Fruit fly (Drosophila melanogaster) whole organism, embryonic: Measurements from ENCODE around the gene tub.

Experiments used
- Aef1 ChIP-seq: fragments of 200-800 bp; sonication (Bioruptor generic); IDR thresholded peaks from 3 replicates; pipeline ENCODE4 v1.3.6; 2022; ENCODE audit warnings: missing biosample characterization, missing genetic modification characterization
- Atf-2 ChIP-seq: fragments of 200-800 bp; sonication (Bioruptor generic); optimal IDR thresholded peaks from 2 replicates; lab custom pipeline; 2016; ENCODE audit warnings: missing biosample characterization, missing genetic modification characterization
- Bgb ChIP-seq: fragments of 200-800 bp; sonication (Bioruptor generic); IDR thresholded peaks from 2 replicates; pipeline ENCODE4 v1.3.6; 2022; ENCODE audit warnings: missing biosample characterization, missing genetic modification characterization; ENCODE audit not compliant: partially characterized antibody
- CG10366 ChIP-seq: fragments of 200-800 bp; sonication (Bioruptor generic); IDR thresholded peaks from 2 replicates; pipeline ENCODE4 v1.3.6; 2022; ENCODE audit warnings: missing biosample characterization, missing genetic modification characterization
- CG10431 ChIP-seq: fragments of 200-800 bp; sonication (Bioruptor generic); optimal IDR thresholded peaks from 3 replicates; lab custom pipeline; 2018; ENCODE audit warnings: missing biosample characterization, mild to moderate bottlenecking, missing genetic modification characterization
- CG11723 ChIP-seq: fragments of 200-800 bp; sonication (Bioruptor generic); optimal IDR thresholded peaks from 2 replicates; lab custom pipeline; 2017; ENCODE audit warnings: missing biosample characterization, mild to moderate bottlenecking, missing genetic modification characterization
- CG12155 ChIP-seq: fragments of 200-800 bp; sonication (Bioruptor generic); optimal IDR thresholded peaks from 3 replicates; lab custom pipeline; 2016; ENCODE audit warnings: missing biosample characterization, missing genetic modification characterization
- CG15479 ChIP-seq: fragments of 200-800 bp; sonication (Bioruptor generic); optimal IDR thresholded peaks from 3 replicates; lab custom pipeline; 2019; ENCODE audit warnings: missing biosample characterization, mild to moderate bottlenecking, missing genetic modification characterization, moderate library complexity
- CG2199 ChIP-seq: fragments of 200-800 bp; sonication (Bioruptor generic); IDR thresholded peaks from 3 replicates; pipeline ENCODE4 v1.3.6; 2022; ENCODE audit warnings: missing biosample characterization, missing genetic modification characterization
- CG2889 ChIP-seq: fragments of 200-800 bp; sonication (Bioruptor generic); IDR thresholded peaks from 3 replicates; pipeline ENCODE4 v1.3.6; 2022; ENCODE audit warnings: missing biosample characterization, missing genetic modification characterization
- CG30403 ChIP-seq: fragments of 200-800 bp; sonication (Bioruptor generic); optimal IDR thresholded peaks from 3 replicates; lab custom pipeline; 2016; ENCODE audit warnings: missing biosample characterization, missing genetic modification characterization
- CG4282 ChIP-seq: fragments of 200-800 bp; sonication (Bioruptor generic); optimal IDR thresholded peaks from 2 replicates; lab custom pipeline; 2016; ENCODE audit warnings: missing biosample characterization, missing genetic modification characterization
- CG4820 ChIP-seq: fragments of 200-800 bp; sonication (Bioruptor generic); optimal IDR thresholded peaks from 3 replicates; lab custom pipeline; 2016; ENCODE audit warnings: missing biosample characterization, missing genetic modification characterization
- CG5245 ChIP-seq: fragments of 200-800 bp; sonication (Bioruptor generic); optimal IDR thresholded peaks from 3 replicates; lab custom pipeline; 2016; ENCODE audit warnings: missing biosample characterization, missing genetic modification characterization
- CG6254 ChIP-seq: fragments of 200-800 bp; sonication (Bioruptor generic); optimal IDR thresholded peaks from 3 replicates; lab custom pipeline; 2017; ENCODE audit warnings: mild to moderate bottlenecking, missing biosample characterization, missing genetic modification reagents, missing genetic modification characterization
- CG6791 ChIP-seq: fragments of 200-800 bp; sonication (Bioruptor generic); IDR thresholded peaks from 3 replicates; pipeline ENCODE4 v1.3.6; 2022; ENCODE audit warnings: missing biosample characterization, missing genetic modification characterization; ENCODE audit not compliant: partially characterized antibody
- CG8281 ChIP-seq: fragments of 200-800 bp; sonication (Bioruptor generic); optimal IDR thresholded peaks from 2 replicates; lab custom pipeline; 2018; ENCODE audit warnings: missing biosample characterization, mild to moderate bottlenecking, missing genetic modification characterization, moderate library complexity
- CG9609 ChIP-seq: fragments of 200-800 bp; sonication (Bioruptor generic); optimal IDR thresholded peaks from 3 replicates; lab custom pipeline; 2016; ENCODE audit warnings: missing biosample characterization, missing genetic modification characterization
- CrebB ChIP-seq: fragments of 200-800 bp; sonication (Bioruptor generic); optimal IDR thresholded peaks from 3 replicates; lab custom pipeline; 2018; ENCODE audit warnings: missing biosample characterization, mild to moderate bottlenecking, missing genetic modification characterization
- Doc3 ChIP-seq: fragments of 200-800 bp; sonication (Bioruptor generic); IDR thresholded peaks from 3 replicates; pipeline ENCODE4 v1.3.6; 2022; ENCODE audit warnings: missing biosample characterization, missing genetic modification characterization; ENCODE audit not compliant: partially characterized antibody
- Dref ChIP-seq: fragments of 200-800 bp; sonication (Bioruptor generic); IDR thresholded peaks from 2 replicates; pipeline ENCODE4 v1.3.6; 2022; ENCODE audit warnings: missing biosample characterization, missing genetic modification characterization
- Fer1 ChIP-seq: fragments of 200-800 bp; sonication (Bioruptor generic); optimal IDR thresholded peaks from 2 replicates; lab custom pipeline; 2017; ENCODE audit warnings: missing biosample characterization, mild to moderate bottlenecking, missing genetic modification characterization
- HmgZ ChIP-seq: fragments of 200-800 bp; sonication (Bioruptor generic); optimal IDR thresholded peaks from 2 replicates; lab custom pipeline; 2018; ENCODE audit warnings: missing biosample characterization, mild to moderate bottlenecking, missing genetic modification characterization
- Kr ChIP-seq: fragments of 200-800 bp; sonication (Bioruptor generic); optimal IDR thresholded peaks from 2 replicates; lab custom pipeline; 2017; ENCODE audit warnings: missing biosample characterization, mild to moderate bottlenecking, missing genetic modification characterization
- Mes4 ChIP-seq: fragments of 200-800 bp; sonication (Bioruptor generic); optimal IDR thresholded peaks from 2 replicates; lab custom pipeline; 2016; ENCODE audit warnings: missing biosample characterization, missing genetic modification characterization
- Nf-YA ChIP-seq: fragments of 200-800 bp; sonication (Bioruptor generic); IDR thresholded peaks from 2 replicates; pipeline ENCODE4 v1.3.6; 2022; ENCODE audit warnings: missing biosample characterization, missing genetic modification characterization
- Nf-YC ChIP-seq: fragments of 200-800 bp; optimal IDR thresholded peaks from 3 replicates; lab custom pipeline; 2019; ENCODE audit warnings: missing biosample characterization, mild to moderate bottlenecking, missing genetic modification characterization, moderate library complexity
- Optix ChIP-seq: fragments of 200-800 bp; sonication (Bioruptor generic); IDR thresholded peaks from 3 replicates; pipeline ENCODE4 v1.3.6; 2022; ENCODE audit warnings: missing biosample characterization, missing genetic modification characterization
- Six4 ChIP-seq: fragments of 200-800 bp; sonication (Bioruptor generic); optimal IDR thresholded peaks from 2 replicates; lab custom pipeline; 2016; ENCODE audit warnings: missing biosample characterization, missing genetic modification characterization
- YL-1 ChIP-seq: fragments of 200-800 bp; sonication (Bioruptor generic); optimal IDR thresholded peaks from 3 replicates; lab custom pipeline; 2017; ENCODE audit warnings: missing biosample characterization, mild to moderate bottlenecking, missing genetic modification characterization
- ash1 ChIP-seq: fragments of 200-800 bp; sonication (Bioruptor generic); optimal IDR thresholded peaks from 2 replicates; lab custom pipeline; 2018; ENCODE audit warnings: missing biosample characterization, mild to moderate bottlenecking, missing genetic modification characterization
- cg ChIP-seq: fragments of 200-800 bp; sonication (Bioruptor generic); optimal IDR thresholded peaks from 3 replicates; lab custom pipeline; 2019; ENCODE audit warnings: missing biosample characterization, mild to moderate bottlenecking, missing genetic modification characterization, moderate library complexity
- chif ChIP-seq, 2 experiments: fragments of 200-800 bp; sonication (Bioruptor generic); optimal IDR thresholded peaks; 3 replicates each; lab custom pipeline; 2016; ENCODE audit warnings: missing biosample characterization in 2 of 2, missing genetic modification characterization in 2 of 2
- crp ChIP-seq, 2 experiments: fragments of 200-800 bp; sonication (Bioruptor generic); optimal IDR thresholded peaks; 2 replicates in 1 of 2; 3 replicates in 1 of 2; lab custom pipeline; 2017; ENCODE audit warnings: missing biosample characterization in 2 of 2, missing genetic modification characterization in 2 of 2, mild to moderate bottlenecking in 1 of 2, moderate library complexity in 1 of 2
- disco-r ChIP-seq: fragments of 200-800 bp; sonication (Bioruptor generic); optimal IDR thresholded peaks from 2 replicates; lab custom pipeline; 2016; ENCODE audit warnings: missing biosample characterization, missing genetic modification characterization
- dmrt11E ChIP-seq: fragments of 200-800 bp; sonication (Bioruptor generic); optimal IDR thresholded peaks from 3 replicates; lab custom pipeline; 2018; ENCODE audit warnings: missing biosample characterization, mild to moderate bottlenecking, missing genetic modification characterization, moderate library complexity
- en ChIP-seq: fragments of 200-800 bp; sonication (Bioruptor generic); optimal IDR thresholded peaks from 2 replicates; lab custom pipeline; 2016; ENCODE audit warnings: missing biosample characterization, missing genetic modification characterization
- fd3F ChIP-seq: fragments of 200-800 bp; sonication (Bioruptor generic); optimal IDR thresholded peaks from 2 replicates; lab custom pipeline; 2018; ENCODE audit warnings: missing biosample characterization, mild to moderate bottlenecking, missing genetic modification characterization, moderate library complexity
- fd64A ChIP-seq: fragments of 200-800 bp; sonication (Bioruptor generic); optimal IDR thresholded peaks from 3 replicates; lab custom pipeline; 2018; ENCODE audit warnings: missing biosample characterization, mild to moderate bottlenecking, missing genetic modification characterization
- mam ChIP-seq: fragments of 200-800 bp; sonication (Bioruptor generic); optimal IDR thresholded peaks from 3 replicates; lab custom pipeline; 2016; ENCODE audit warnings: missing biosample characterization, missing genetic modification characterization
- nerfin-1 ChIP-seq: fragments of 200-800 bp; sonication (Bioruptor generic); optimal IDR thresholded peaks from 3 replicates; lab custom pipeline; 2019; ENCODE audit warnings: missing biosample characterization, mild to moderate bottlenecking, missing genetic modification characterization, moderate library complexity
- pan ChIP-seq, 4 experiments: fragments of >200 bp in 3 of 4; fragments of 200-800 bp in 1 of 4; sonication (Bioruptor generic) in 1 of 4; optimal IDR thresholded peaks in 3 of 4; IDR thresholded peaks in 1 of 4; 2 replicates each; pipeline versions ENCODE4 v1.3.6 to Lab custom; 2017 to 2022; ENCODE audit warnings: missing biosample characterization in 2 of 4, missing genetic modification characterization in 2 of 4, mixed read lengths in 1 of 4
- peb ChIP-seq: fragments of 200-800 bp; sonication (Bioruptor generic); IDR thresholded peaks from 2 replicates; pipeline ENCODE4 v1.3.6; 2022; ENCODE audit warnings: missing biosample characterization, missing genetic modification characterization
- pho ChIP-seq: fragments of 200-800 bp; sonication (Bioruptor generic); optimal IDR thresholded peaks from 2 replicates; lab custom pipeline; 2016; ENCODE audit warnings: missing biosample characterization, missing genetic modification characterization
- pros ChIP-seq: fragments of 200-800 bp; sonication (Bioruptor generic); optimal IDR thresholded peaks from 3 replicates; lab custom pipeline; 2019; ENCODE audit warnings: missing biosample characterization, mild to moderate bottlenecking, missing genetic modification characterization, moderate library complexity
- sisA ChIP-seq: fragments of 200-800 bp; sonication (Bioruptor generic); IDR thresholded peaks from 2 replicates; pipeline ENCODE4 v1.3.6; 2022; ENCODE audit warnings: missing biosample characterization, missing genetic modification characterization
- sqz ChIP-seq: fragments of 200-800 bp; sonication (Bioruptor generic); optimal IDR thresholded peaks from 3 replicates; lab custom pipeline; 2018; ENCODE audit warnings: missing biosample characterization, mild to moderate bottlenecking, missing genetic modification characterization
- tgo ChIP-seq: fragments of 200-800 bp; sonication (Bioruptor generic); IDR thresholded peaks from 3 replicates; pipeline ENCODE4 v1.3.6; 2022; ENCODE audit warnings: missing biosample characterization, missing genetic modification characterization
- tna ChIP-seq: fragments of 200-800 bp; sonication (Bioruptor generic); IDR thresholded peaks from 2 replicates; pipeline ENCODE4 v1.3.6; 2022; ENCODE audit warnings: missing biosample characterization, missing genetic modification characterization; ENCODE audit not compliant: partially characterized antibody
- zen ChIP-seq: fragments of 200-800 bp; sonication (Bioruptor generic); optimal IDR thresholded peaks from 3 replicates; lab custom pipeline; 2018; ENCODE audit warnings: missing biosample characterization, mild to moderate bottlenecking, missing genetic modification characterization, moderate library complexity

The tub gene

dm6 chr3R:4341177-4341576 is 46.4 kb upstream of the tub start (continued):
- TF ChIP-seq Bgb (GFP tag; lab: Robert Waterston, UW) (no peak), Aef1 (GFP tag; lab: Robert Waterston, UW) (no peak), YL-1 (no peak), mam (GFP tag; lab: Kevin White, UChicago) (no peak), disco-r (GFP tag; lab: Kevin White, UChicago) (no peak), chif (GFP tag; optimal IDR thresholded peaks at IDR 0.05; lab: Kevin White, UChicago) (no peak), pros (peak; percentile 19), CG4282 (GFP tag; lab: Kevin White, UChicago) (no peak), crp (GFP tag; optimal IDR thresholded peaks at IDR 0.05; lab: Kevin White, UChicago) (no peak), HmgZ (no peak), nerfin-1 (tag; lab: Kevin White, UChicago) (no peak), CG30403 (GFP tag; lab: Kevin White, UChicago) (no peak), Mes4 (GFP tag; lab: Kevin White, UChicago) (no peak), CG9609 (GFP tag; lab: Kevin White, UChicago) (no peak), fd64A (GFP tag; lab: Kevin White, UChicago) (no peak), Six4 (GFP tag; lab: Kevin White, UChicago) (no peak), CG8281 (no peak), Dref (GFP tag; lab: Robert Waterston, UW) (no peak), cg (peak; percentile 17)

dm6 chr3R:4346636-4347035 is 40.9 kb upstream of the tub start, which contains the start of gene hkb:
Gene hkb (minus strand): TSS chr3R:4346646.
- no peak for TF ChIP-seq CG12155 (GFP tag; lab: Kevin White, UChicago)
- no peak for TF ChIP-seq en (GFP tag; lab: Kevin White, UChicago)
- TF ChIP-seq Nf-YC (tag; lab: Kevin White, UChicago): peak; percentile 94
- no peak for TF ChIP-seq CG10431
- peak; percentile 55 for TF ChIP-seq zen
- TF ChIP-seq tgo (GFP tag; lab: Robert Waterston, UW): no peak
- TF ChIP-seq CG6254: no peak
- TF ChIP-seq Optix (GFP tag; lab: Robert Waterston, UW): no peak
- TF ChIP-seq CG6791 (GFP tag; lab: Robert Waterston, UW): 0 out of 3 replicates have a peak, but pooled peaks have one; percentile 10
- TF ChIP-seq sqz (GFP tag; lab: Kevin White, UChicago): no peak
- TF ChIP-seq dmrt11E (tag; lab: Kevin White, UChicago): no peak
- TF ChIP-seq pros: peak; percentile 41
- no peak for TF ChIP-seq pho
- TF ChIP-seq Nf-YA (GFP tag; lab: Robert Waterston, UW): no peak
- no peak for TF ChIP-seq CG10366 (GFP tag; lab: Robert Waterston, UW)
- no peak for TF ChIP-seq Fer1 (GFP tag; lab: Kevin White, UChicago)
- no peak for TF ChIP-seq CG2889 (GFP tag; lab: Robert Waterston, UW)
- TF ChIP-seq fd3F: no peak
- no peak for TF ChIP-seq Doc3 (GFP tag; lab: Robert Waterston, UW)
- no peak for TF ChIP-seq sisA (GFP tag; lab: Robert Waterston, UW)
- TF ChIP-seq tna (GFP tag; lab: Robert Waterston, UW): no peak
- TF ChIP-seq peb (GFP tag; lab: Robert Waterston, UW): no peak
- TF ChIP-seq pan (optimal IDR thresholded peaks at IDR 0.05; lab: Kevin White, UChicago): no peak
- no peak for TF ChIP-seq pan (GFP tag; optimal IDR thresholded peaks at IDR 0.05 in 1 of 2, IDR thresholded peaks at IDR 0.05 in 1 of 2)
- TF ChIP-seq CrebB (tag; lab: Kevin White, UChicago): no peak
- TF ChIP-seq ash1 (GFP tag; lab: Kevin White, UChicago): no peak
- no peak for TF ChIP-seq CG5245
- no peak for TF ChIP-seq Kr (GFP tag; lab: Kevin White, UChicago)
- TF ChIP-seq CG4820 (GFP tag; lab: Kevin White, UChicago): no peak
- TF ChIP-seq CG11723 (GFP tag; lab: Kevin White, UChicago): no peak
- no peak for TF ChIP-seq CG2199 (GFP tag; lab: Robert Waterston, UW)
- TF ChIP-seq CG15479 (GFP tag; lab: Kevin White, UChicago): peak; percentile 51
- no peak for TF ChIP-seq Atf-2 (GFP tag; lab: Kevin White, UChicago)
